Fruit fly (Drosophila melanogaster) whole organism, embryonic: ENCODE measurements around the gene Charon.
A peak's percentile ranks its signal among the peaks of the same experiment; 100 is the strongest.

Experiments
- Antp ChIP-seq: fragments of 200-800 bp; sonication (Bioruptor generic); optimal IDR thresholded peaks from 3 replicates; lab custom pipeline; 2016; ENCODE audit warnings: missing biosample characterization, missing genetic modification characterization
- CG11696 ChIP-seq: fragments of 200-800 bp; sonication (Bioruptor generic); IDR thresholded peaks from 2 replicates; pipeline ENCODE4 v1.3.6; 2022; ENCODE audit warnings: missing biosample characterization, missing genetic modification characterization
- CG11723 ChIP-seq: fragments of 200-800 bp; sonication (Bioruptor generic); optimal IDR thresholded peaks from 2 replicates; lab custom pipeline; 2017; ENCODE audit warnings: missing biosample characterization, mild to moderate bottlenecking, missing genetic modification characterization
- CG12299 ChIP-seq: fragments of 200-800 bp; sonication (Bioruptor generic); optimal IDR thresholded peaks from 2 replicates; lab custom pipeline; 2018; ENCODE audit warnings: missing biosample characterization, mild to moderate bottlenecking, missing genetic modification characterization
- CG12391 ChIP-seq: fragments of 200-800 bp; sonication (Bioruptor generic); optimal IDR thresholded peaks from 3 replicates; lab custom pipeline; 2018; ENCODE audit warnings: missing biosample characterization, mild to moderate bottlenecking, missing genetic modification characterization, moderate library complexity
- CG13296 ChIP-seq: fragments of 200-800 bp; sonication (Bioruptor generic); optimal IDR thresholded peaks from 3 replicates; lab custom pipeline; 2018; ENCODE audit warnings: missing biosample characterization, mild to moderate bottlenecking, missing genetic modification characterization
- CG14667 ChIP-seq: fragments of 200-800 bp; sonication (Bioruptor generic); IDR thresholded peaks from 2 replicates; pipeline ENCODE4 v1.3.6; 2022; ENCODE audit warnings: missing biosample characterization, missing genetic modification characterization
- CG14860 ChIP-seq: fragments of 200-800 bp; sonication (Bioruptor generic); IDR thresholded peaks from 3 replicates; pipeline ENCODE4 v1.3.6; 2022; ENCODE audit warnings: missing biosample characterization, missing genetic modification characterization; ENCODE audit not compliant: partially characterized antibody
- CG1602 ChIP-seq: fragments of 200-800 bp; sonication (Bioruptor generic); optimal IDR thresholded peaks from 3 replicates; lab custom pipeline; 2016; ENCODE audit warnings: missing biosample characterization, missing genetic modification characterization
- CG18476 ChIP-seq: fragments of 200-800 bp; sonication (Bioruptor generic); optimal IDR thresholded peaks from 2 replicates; lab custom pipeline; 2016; ENCODE audit warnings: missing biosample characterization, mild to moderate bottlenecking, missing genetic modification characterization
- CG31365 ChIP-seq: fragments of 200-800 bp; sonication (Bioruptor generic); optimal IDR thresholded peaks from 2 replicates; lab custom pipeline; 2018; ENCODE audit warnings: missing biosample characterization, mild to moderate bottlenecking, missing genetic modification characterization
- CG32772 ChIP-seq: fragments of 200-800 bp; sonication (Bioruptor generic); IDR thresholded peaks from 2 replicates; pipeline ENCODE4 v1.3.6; 2022; ENCODE audit warnings: missing biosample characterization, missing genetic modification characterization
- CG42726 ChIP-seq: fragments of 200-800 bp; sonication (Bioruptor generic); IDR thresholded peaks from 2 replicates; pipeline ENCODE4 v1.3.6; 2022; ENCODE audit warnings: missing biosample characterization, missing genetic modification characterization; ENCODE audit not compliant: partially characterized antibody
- CG4282 ChIP-seq: fragments of 200-800 bp; sonication (Bioruptor generic); optimal IDR thresholded peaks from 2 replicates; lab custom pipeline; 2016; ENCODE audit warnings: missing biosample characterization, missing genetic modification characterization
- CG4360 ChIP-seq: fragments of 200-800 bp; sonication (Bioruptor generic); IDR thresholded peaks from 2 replicates; pipeline ENCODE4 v1.3.6; 2022; ENCODE audit warnings: missing biosample characterization, missing genetic modification characterization
- CG4854 ChIP-seq: fragments of 200-800 bp; sonication (Bioruptor generic); optimal IDR thresholded peaks from 2 replicates; lab custom pipeline; 2016; ENCODE audit warnings: missing biosample characterization, missing genetic modification characterization, inconsistent platforms
- CG6791 ChIP-seq: fragments of 200-800 bp; sonication (Bioruptor generic); IDR thresholded peaks from 3 replicates; pipeline ENCODE4 v1.3.6; 2022; ENCODE audit warnings: missing biosample characterization, missing genetic modification characterization; ENCODE audit not compliant: partially characterized antibody
- CG7928 ChIP-seq: fragments of 200-800 bp; sonication (Bioruptor generic); optimal IDR thresholded peaks from 2 replicates; lab custom pipeline; 2017; ENCODE audit warnings: missing biosample characterization, mild to moderate bottlenecking, missing genetic modification characterization
- CG8281 ChIP-seq: fragments of 200-800 bp; sonication (Bioruptor generic); optimal IDR thresholded peaks from 2 replicates; lab custom pipeline; 2018; ENCODE audit warnings: missing biosample characterization, mild to moderate bottlenecking, missing genetic modification characterization, moderate library complexity
- CG9215 ChIP-seq: fragments of 200-800 bp; sonication (Bioruptor generic); IDR thresholded peaks from 2 replicates; pipeline ENCODE4 v1.3.6; 2022; ENCODE audit warnings: missing biosample characterization, missing genetic modification characterization
- CG9727 ChIP-seq: fragments of 200-800 bp; sonication (Bioruptor generic); optimal IDR thresholded peaks from 3 replicates; lab custom pipeline; 2017; ENCODE audit warnings: missing biosample characterization, mild to moderate bottlenecking, missing genetic modification characterization
- CG9817 ChIP-seq: fragments of 200-800 bp; sonication (Bioruptor generic); optimal IDR thresholded peaks from 2 replicates; lab custom pipeline; 2018; ENCODE audit warnings: missing biosample characterization, mild to moderate bottlenecking, missing genetic modification characterization, moderate library complexity
- CG9932 ChIP-seq: fragments of 200-800 bp; sonication (Bioruptor generic); IDR thresholded peaks from 2 replicates; pipeline ENCODE4 v1.3.6; 2022; ENCODE audit warnings: missing biosample characterization, missing genetic modification characterization
- CTCF ChIP-seq: fragments of 200-800 bp; sonication (Bioruptor generic); optimal IDR thresholded peaks from 2 replicates; lab custom pipeline; 2017; ENCODE audit warnings: missing biosample characterization, mild to moderate bottlenecking, missing genetic modification characterization, moderate library complexity
- CrebB ChIP-seq: fragments of 200-800 bp; sonication (Bioruptor generic); optimal IDR thresholded peaks from 3 replicates; lab custom pipeline; 2018; ENCODE audit warnings: missing biosample characterization, mild to moderate bottlenecking, missing genetic modification characterization
- Drgx ChIP-seq: fragments of 200-800 bp; sonication (Bioruptor generic); IDR thresholded peaks from 2 replicates; pipeline ENCODE4 v1.3.6; 2022; ENCODE audit warnings: missing biosample characterization, missing genetic modification characterization
- E2f1 ChIP-seq: fragments of 200-800 bp; sonication (Bioruptor generic); IDR thresholded peaks from 2 replicates; pipeline ENCODE4 v1.3.6; 2022; ENCODE audit warnings: missing biosample characterization, missing genetic modification characterization
- Elba2 ChIP-seq: fragments of 200-800 bp; sonication (Bioruptor generic); optimal IDR thresholded peaks from 3 replicates; lab custom pipeline; 2016; ENCODE audit warnings: missing biosample characterization, missing genetic modification characterization
- HHEX ChIP-seq: fragments of 200-800 bp; sonication (Bioruptor generic); optimal IDR thresholded peaks from 3 replicates; lab custom pipeline; 2017; ENCODE audit warnings: missing biosample characterization, mild to moderate bottlenecking, missing genetic modification characterization, missing genetic modification reagents
- HLHmδ ChIP-seq: fragments of 200-800 bp; sonication (Bioruptor generic); optimal IDR thresholded peaks from 2 replicates; lab custom pipeline; 2018; ENCODE audit warnings: missing biosample characterization, mild to moderate bottlenecking, missing genetic modification characterization, moderate library complexity
- Hmr ChIP-seq: fragments of 200-800 bp; sonication (Bioruptor generic); optimal IDR thresholded peaks from 3 replicates; lab custom pipeline; 2017; ENCODE audit warnings: mild to moderate bottlenecking, missing biosample characterization, missing genetic modification reagents, missing genetic modification characterization
- NC2β ChIP-seq: fragments of 200-800 bp; sonication (Bioruptor generic); optimal IDR thresholded peaks from 2 replicates; lab custom pipeline; 2016; ENCODE audit warnings: missing biosample characterization, missing genetic modification characterization
- Neu2 ChIP-seq: fragments of 200-800 bp; sonication (Bioruptor generic); optimal IDR thresholded peaks from 3 replicates; lab custom pipeline; 2016; ENCODE audit warnings: missing biosample characterization, missing genetic modification characterization, borderline replicate concordance
- Nf-YB ChIP-seq: fragments of 200-800 bp; sonication (Bioruptor generic); optimal IDR thresholded peaks from 3 replicates; lab custom pipeline; 2019; ENCODE audit warnings: missing biosample characterization, mild to moderate bottlenecking, missing genetic modification characterization, moderate library complexity
- Optix ChIP-seq: fragments of 200-800 bp; sonication (Bioruptor generic); IDR thresholded peaks from 3 replicates; pipeline ENCODE4 v1.3.6; 2022; ENCODE audit warnings: missing biosample characterization, missing genetic modification characterization
- Taf1 ChIP-seq: fragments of 200-800 bp; sonication (Bioruptor generic); IDR thresholded peaks from 2 replicates; pipeline ENCODE4 v1.3.6; 2022; ENCODE audit warnings: missing biosample characterization, missing genetic modification characterization
- ab ChIP-seq: fragments of 200-800 bp; sonication (Bioruptor generic); optimal IDR thresholded peaks from 2 replicates; lab custom pipeline; 2016; ENCODE audit warnings: missing biosample characterization, missing genetic modification characterization
- az2 ChIP-seq: fragments of 200-800 bp; sonication (Bioruptor generic); optimal IDR thresholded peaks from 3 replicates; lab custom pipeline; 2016; ENCODE audit warnings: missing biosample characterization, missing genetic modification characterization
- crp ChIP-seq, 2 experiments: fragments of 200-800 bp; sonication (Bioruptor generic); optimal IDR thresholded peaks; 2 replicates in 1 of 2; 3 replicates in 1 of 2; lab custom pipeline; 2017; ENCODE audit warnings: missing biosample characterization in 2 of 2, missing genetic modification characterization in 2 of 2, mild to moderate bottlenecking in 1 of 2, moderate library complexity in 1 of 2
- dmrt99B ChIP-seq: fragments of 200-800 bp; sonication (Bioruptor generic); optimal IDR thresholded peaks from 2 replicates; lab custom pipeline; 2018; ENCODE audit warnings: missing biosample characterization, mild to moderate bottlenecking, missing genetic modification characterization, moderate library complexity
- ems ChIP-seq: fragments of 200-800 bp; sonication (Bioruptor generic); optimal IDR thresholded peaks from 3 replicates; lab custom pipeline; 2016; ENCODE audit warnings: missing biosample characterization, missing genetic modification characterization
- hkb ChIP-seq, 2 experiments: fragments of 200-800 bp in 1 of 2; fragments of >200 bp in 1 of 2; sonication (Bioruptor generic) in 1 of 2; IDR thresholded peaks in 1 of 2; optimal IDR thresholded peaks in 1 of 2; 2 replicates each; pipeline versions ENCODE4 v1.3.6 to Lab custom; 2017 to 2022; ENCODE audit warnings: missing biosample characterization in 1 of 2, missing genetic modification characterization in 1 of 2
- lmd ChIP-seq: fragments of 200-800 bp; sonication (Bioruptor generic); IDR thresholded peaks from 2 replicates; pipeline ENCODE4 v1.3.6; 2022; ENCODE audit warnings: missing biosample characterization, missing genetic modification characterization
- odd ChIP-seq: fragments of 200-800 bp; sonication (Bioruptor generic); optimal IDR thresholded peaks from 2 replicates; lab custom pipeline; 2017; ENCODE audit warnings: missing biosample characterization, mild to moderate bottlenecking, missing genetic modification characterization
- onecut ChIP-seq: fragments of 200-800 bp; sonication (Bioruptor generic); IDR thresholded peaks from 2 replicates; pipeline ENCODE4 v1.3.6; 2022; ENCODE audit warnings: missing biosample characterization, missing genetic modification characterization
- pan ChIP-seq, 4 experiments: fragments of >200 bp in 3 of 4; fragments of 200-800 bp in 1 of 4; sonication (Bioruptor generic) in 1 of 4; optimal IDR thresholded peaks in 3 of 4; IDR thresholded peaks in 1 of 4; 2 replicates each; pipeline versions ENCODE4 v1.3.6 to Lab custom; 2017 to 2022; ENCODE audit warnings: missing biosample characterization in 2 of 4, missing genetic modification characterization in 2 of 4, mixed read lengths in 1 of 4
- pb ChIP-seq: fragments of 200-800 bp; sonication (Bioruptor generic); optimal IDR thresholded peaks from 3 replicates; lab custom pipeline; 2016; ENCODE audit warnings: missing biosample characterization, missing genetic modification characterization
- pita ChIP-seq: fragments of 200-800 bp; sonication (Bioruptor generic); optimal IDR thresholded peaks from 2 replicates; lab custom pipeline; 2017; ENCODE audit warnings: missing biosample characterization, mild to moderate bottlenecking, missing genetic modification characterization
- repo ChIP-seq: fragments of 200-800 bp; sonication (Bioruptor generic); optimal IDR thresholded peaks from 2 replicates; lab custom pipeline; 2016; ENCODE audit warnings: missing biosample characterization, missing genetic modification characterization
- trem ChIP-seq: fragments of 200-800 bp; optimal IDR thresholded peaks from 3 replicates; lab custom pipeline; 2019; ENCODE audit warnings: missing biosample characterization, mild to moderate bottlenecking, missing genetic modification characterization, moderate library complexity
- unc-4 ChIP-seq: fragments of 200-800 bp; sonication (Bioruptor generic); IDR thresholded peaks from 2 replicates; pipeline ENCODE4 v1.3.6; 2022; ENCODE audit warnings: missing biosample characterization, missing genetic modification characterization; ENCODE audit not compliant: partially characterized antibody

Gene Charon

DNA sequence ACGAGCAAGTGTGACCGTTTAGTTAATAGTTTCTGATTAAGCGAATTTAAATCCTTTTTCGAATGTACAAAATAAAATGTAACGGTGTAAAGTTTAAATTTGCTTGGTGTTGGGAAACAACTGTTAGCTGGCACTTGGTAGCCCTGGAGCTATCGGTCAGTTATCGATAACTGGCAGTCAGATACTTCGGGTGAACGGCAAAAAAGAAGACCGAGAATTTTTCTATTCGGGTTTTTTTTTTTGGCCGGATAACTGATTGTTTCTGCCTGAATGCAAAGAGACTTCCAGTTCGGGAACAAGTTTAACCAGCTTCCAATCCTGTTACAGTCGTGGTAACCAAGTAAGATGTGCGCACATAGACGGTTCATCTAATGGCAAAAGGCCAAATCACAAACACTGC, 4.9 kb upstream of the Charon start, which contains the start of gene CG4896 (continued):
- TF ChIP-seq CG1602 (GFP tag; lab: Kevin White, UChicago), result no peak
- no peak; the same call in 1 of the 2 replicates for TF ChIP-seq CG32772 (GFP tag; lab: Robert Waterston, UW)
- TF ChIP-seq CG9932 (GFP tag; lab: Robert Waterston, UW), result no peak
- TF ChIP-seq CG13296 (GFP tag; lab: Kevin White, UChicago), result no peak
- no peak for TF ChIP-seq CTCF (GFP tag; lab: Kevin White, UChicago)
- TF ChIP-seq CG11723 (GFP tag; lab: Kevin White, UChicago), result no peak
- TF ChIP-seq CG4282 (GFP tag; lab: Kevin White, UChicago), result no peak
- no peak for TF ChIP-seq CG31365 (tag; lab: Kevin White, UChicago)
- TF ChIP-seq CG7928 (GFP tag; lab: Kevin White, UChicago), result peak; percentile 90
- no peak for TF ChIP-seq CG42726 (GFP tag; lab: Robert Waterston, UW)
- no peak for TF ChIP-seq CG11696 (GFP tag; lab: Robert Waterston, UW)
- no peak for TF ChIP-seq odd (GFP tag; lab: Kevin White, UChicago)
- no peak for TF ChIP-seq ab (GFP tag; lab: Kevin White, UChicago)
- TF ChIP-seq CG6791, result peak; percentile 69
- peak; percentile 57; the same call in 2 of the 3 replicates for TF ChIP-seq CG14860 (GFP tag; lab: Robert Waterston, UW)
- TF ChIP-seq az2 (GFP tag; lab: Kevin White, UChicago), result no peak
- no peak for TF ChIP-seq CG9817 (tag; lab: Kevin White, UChicago)
- TF ChIP-seq CG4854 (GFP tag; lab: Kevin White, UChicago), result no peak
- TF ChIP-seq repo (GFP tag; lab: Kevin White, UChicago), result no peak
- TF ChIP-seq HHEX, result no peak
- TF ChIP-seq CG9215, result no peak
- TF ChIP-seq NC2β (GFP tag; lab: Kevin White, UChicago), result no peak
- no peak for TF ChIP-seq lmd (GFP tag; lab: Robert Waterston, UW)
- no peak for TF ChIP-seq CG9727 (GFP tag; lab: Kevin White, UChicago)
- no peak for TF ChIP-seq hkb (optimal IDR thresholded peaks at IDR 0.05; lab: Kevin White, UChicago)
- TF ChIP-seq hkb (GFP tag; IDR thresholded peaks at IDR 0.05; lab: Robert Waterston, UW), result no peak
- TF ChIP-seq crp (GFP tag; optimal IDR thresholded peaks at IDR 0.05; lab: Kevin White, UChicago), result no peak
- TF ChIP-seq Taf1 (GFP tag; lab: Robert Waterston, UW), result no peak
- TF ChIP-seq Hmr (GFP tag; lab: Kevin White, UChicago), result no peak
- TF ChIP-seq dmrt99B (tag; lab: Kevin White, UChicago), result no peak
- TF ChIP-seq CG8281 (tag; lab: Kevin White, UChicago), result no peak
- TF ChIP-seq ems (GFP tag; lab: Kevin White, UChicago), result peak; percentile 28
- no peak for TF ChIP-seq Optix (GFP tag; lab: Robert Waterston, UW)
- no peak for TF ChIP-seq HLHmδ (GFP tag; lab: Kevin White, UChicago)
- no peak for TF ChIP-seq Antp
- TF ChIP-seq pan (optimal IDR thresholded peaks at IDR 0.05; lab: Kevin White, UChicago), result no peak
- no peak for TF ChIP-seq pan (GFP tag; optimal IDR thresholded peaks at IDR 0.05 in 1 of 2, IDR thresholded peaks at IDR 0.05 in 1 of 2)
- no peak for TF ChIP-seq trem (tag; lab: Kevin White, UChicago)
- no peak; the same call in 1 of the 2 replicates for TF ChIP-seq onecut (GFP tag; lab: Robert Waterston, UW)
- no peak for TF ChIP-seq CG4360 (GFP tag; lab: Robert Waterston, UW)
- TF ChIP-seq CG12391, result no peak
- no peak for TF ChIP-seq E2f1
- TF ChIP-seq Nf-YB (GFP tag; lab: Kevin White, UChicago), result no peak
- TF ChIP-seq Elba2, result no peak
- TF ChIP-seq pita (GFP tag; lab: Kevin White, UChicago), result no peak
- TF ChIP-seq Drgx, result no peak
- no peak for TF ChIP-seq CG12299
- no peak for TF ChIP-seq CG18476 (GFP tag; lab: Kevin White, UChicago)
- peak; percentile 65 for TF ChIP-seq unc-4
- no peak for TF ChIP-seq Neu2
- no peak for TF ChIP-seq CG14667
- no peak for TF ChIP-seq CrebB (tag; lab: Kevin White, UChicago)
- TF ChIP-seq pb (GFP tag; lab: Kevin White, UChicago), result no peak
